Fruit fly (Drosophila melanogaster) whole organism, adult: Measurements from ENCODE around the gene Elp5.

ENCODE experiments used
- CG11617 ChIP-seq: fragments of 200-800 bp; sonication (Bioruptor generic); optimal IDR thresholded peaks from 2 replicates; lab custom pipeline; 2017; ENCODE audit warnings: mild to moderate bottlenecking, missing biosample characterization, missing genetic modification reagents, missing genetic modification characterization
- CG14711 ChIP-seq: fragments of 200-800 bp; sonication (Bioruptor generic); optimal IDR thresholded peaks from 2 replicates; lab custom pipeline; 2018; ENCODE audit warnings: missing biosample characterization, mild to moderate bottlenecking, missing genetic modification characterization, moderate library complexity
- CG1620 ChIP-seq: fragments of 200-800 bp; sonication (Bioruptor generic); optimal IDR thresholded peaks from 2 replicates; lab custom pipeline; 2016; ENCODE audit warnings: missing biosample characterization, missing genetic modification characterization
- CG33017 ChIP-seq: fragments of 200-800 bp; sonication (Bioruptor generic); optimal IDR thresholded peaks from 2 replicates; lab custom pipeline; 2018; ENCODE audit warnings: missing biosample characterization, mild to moderate bottlenecking, missing genetic modification characterization, moderate library complexity
- CG5204 ChIP-seq: fragments of 200-800 bp; sonication (Bioruptor generic); optimal IDR thresholded peaks from 2 replicates; lab custom pipeline; 2016; ENCODE audit warnings: missing biosample characterization, missing genetic modification characterization
- CG7045 ChIP-seq: fragments of 200-800 bp; sonication (Bioruptor generic); optimal IDR thresholded peaks from 2 replicates; lab custom pipeline; 2017; ENCODE audit warnings: missing biosample characterization, mild to moderate bottlenecking, missing genetic modification characterization
- CG7101 ChIP-seq: fragments of 200-800 bp; sonication (Bioruptor generic); optimal IDR thresholded peaks from 2 replicates; lab custom pipeline; 2018; ENCODE audit warnings: missing biosample characterization, mild to moderate bottlenecking, missing genetic modification characterization, moderate library complexity
- Clk ChIP-seq: fragments of 200-800 bp; sonication (Bioruptor generic); optimal IDR thresholded peaks from 2 replicates; lab custom pipeline; 2017; ENCODE audit warnings: missing biosample characterization, missing genetic modification characterization
- Crg-1 ChIP-seq: fragments of 200-800 bp; sonication (Bioruptor generic); optimal IDR thresholded peaks from 2 replicates; lab custom pipeline; 2016; ENCODE audit warnings: missing biosample characterization, missing genetic modification characterization
- Hr96 ChIP-seq: fragments of 200-800 bp; sonication (Bioruptor generic); optimal IDR thresholded peaks from 2 replicates; lab custom pipeline; 2016; ENCODE audit warnings: missing biosample characterization, missing genetic modification characterization
- Mnt ChIP-seq: fragments of 200-800 bp; sonication (Bioruptor generic); optimal IDR thresholded peaks from 2 replicates; lab custom pipeline; 2016; ENCODE audit warnings: missing biosample characterization, mild to moderate bottlenecking, missing genetic modification characterization
- bab1 ChIP-seq: fragments of 200-800 bp; sonication (Bioruptor generic); optimal IDR thresholded peaks from 3 replicates; lab custom pipeline; 2019; ENCODE audit warnings: missing biosample characterization, mild to moderate bottlenecking, missing genetic modification characterization, moderate library complexity
- cic ChIP-seq: fragments of 200-800 bp; sonication (Bioruptor generic); optimal IDR thresholded peaks from 2 replicates; lab custom pipeline; 2017; ENCODE audit warnings: missing biosample characterization, mild to moderate bottlenecking, missing genetic modification characterization, moderate library complexity
- cnc ChIP-seq, 2 experiments: fragments of >200 bp; optimal IDR thresholded peaks; 2 replicates each; lab custom pipeline; 2017
- kay ChIP-seq: fragments of 200-800 bp; sonication (Bioruptor generic); peaks from one replicate; lab custom pipeline; 2016; ENCODE audit warnings: missing biosample characterization, missing genetic modification characterization, borderline replicate concordance
- ovo ChIP-seq: fragments of 200-800 bp; sonication (Bioruptor generic); optimal IDR thresholded peaks from 2 replicates; lab custom pipeline; 2016; ENCODE audit warnings: missing biosample characterization, missing genetic modification characterization
- pad ChIP-seq: fragments of 200-800 bp; sonication (Bioruptor generic); optimal IDR thresholded peaks from 3 replicates; lab custom pipeline; 2017; ENCODE audit warnings: missing biosample characterization, missing genetic modification characterization, mild to moderate bottlenecking, moderate library complexity, missing genetic modification reagents
- toe ChIP-seq: fragments of 200-800 bp; sonication (Bioruptor generic); optimal IDR thresholded peaks from 2 replicates; lab custom pipeline; 2016; ENCODE audit warnings: missing biosample characterization, missing genetic modification characterization

The Elp5 gene

DNA sequence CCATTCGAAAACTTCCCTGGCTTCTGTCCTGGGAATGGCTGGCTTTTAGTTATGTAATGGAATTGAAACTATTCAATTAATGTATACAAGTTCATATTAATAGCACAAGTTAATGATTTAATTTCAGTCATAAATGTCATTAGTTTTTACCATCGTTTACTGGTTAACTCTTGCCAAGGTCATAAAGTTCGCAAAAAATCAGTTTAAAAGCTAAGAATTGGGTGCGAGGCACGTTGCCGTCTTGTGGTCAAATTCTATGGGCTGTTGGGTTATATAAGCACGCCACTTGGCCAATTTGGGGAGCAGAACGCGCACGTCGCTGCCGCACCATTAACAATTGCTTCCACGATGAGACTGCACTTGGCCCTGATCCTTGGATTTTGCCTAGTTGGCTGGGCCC, 19.0 kb downstream of the Elp5 start, which contains the start of gene yellow-g2:
Gene yellow-g2 (plus strand): TSS at position 301 of the 400 bp plus-strand sequence.
- TF ChIP-seq pad (no peak), CG11617 (GFP tag; lab: Kevin White, UChicago) (no peak), Clk (GFP tag; lab: Kevin White, UChicago) (no peak)

- TF ChIP-seq CG7101 (tag; lab: Kevin White, UChicago) (no peak), cnc (optimal IDR thresholded peaks at IDR 0.05; lab: Kevin White, UChicago) (no peak), CG5204 (GFP tag; lab: Kevin White, UChicago) (no peak), cic (GFP tag; lab: Kevin White, UChicago) (no peak), Mnt (GFP tag; lab: Kevin White, UChicago) (no peak), CG7045 (GFP tag; lab: Kevin White, UChicago) (no peak), toe (GFP tag; lab: Kevin White, UChicago) (no peak), Hr96 (GFP tag; lab: Kevin White, UChicago) (no peak), bab1 (no peak), kay (GFP tag; lab: Kevin White, UChicago) (no peak), pad (no peak), Clk (GFP tag; lab: Kevin White, UChicago) (no peak), CG33017 (no peak), Crg-1 (GFP tag; lab: Kevin White, UChicago) (no peak), CG1620 (GFP tag; lab: Kevin White, UChicago) (no peak), CG14711 (no peak), ovo (GFP tag; lab: Kevin White, UChicago) (no peak), CG11617 (GFP tag; lab: Kevin White, UChicago) (no peak)
These were observed 25.2 kb downstream of the Elp5 start, which contains the start of gene MsR2 for dm6 chr3L:2282506-2282905. MsR2 (plus strand) TSS chr3L:2282883.
